Worm (Caenorhabditis elegans): ENCODE measurements around the gene fipr-7.

fipr-7 gene

ce11 chrV:10206502-10206901 lies 23.1 kb upstream of the fipr-7 start, which contains the start of gene rpc-25:
Gene rpc-25, minus strand, starts transcription at chrV:10206602.
- TF ChIP-seq sptf-2 (GFP tag; optimal IDR thresholded peaks at IDR 0.05), result no peak
- TF ChIP-seq ceh-100 (GFP tag; IDR thresholded peaks at IDR 0.05), result no peak
- no peak for TF ChIP-seq nhr-27 (tag; optimal IDR thresholded peaks at IDR 0.05)
- TF ChIP-seq hrde-1 (tag; optimal IDR thresholded peaks at IDR 0.05; ENCODE audit: borderline replicate concordance), result peak; percentile 19
- TF ChIP-seq let-607 (tag; optimal IDR thresholded peaks at IDR 0.05), result no peak
- no peak for TF ChIP-seq F39B2.1 (GFP tag; IDR thresholded peaks at IDR 0.05)
- TF ChIP-seq B0261.1 (tag; optimal IDR thresholded peaks at IDR 0.05), result no peak
- no peak for TF ChIP-seq nfyb-1 (GFP tag; IDR thresholded peaks at IDR 0.05)
- 0 out of 2 replicates have a peak, but pooled peaks have one; percentile 24 for TF ChIP-seq madf-6 (GFP tag; IDR thresholded peaks at IDR 0.05)
- no peak for TF ChIP-seq dpff-1 (tag; optimal IDR thresholded peaks at IDR 0.05)

ce11 chrV:10210244-10210643 lies 19.4 kb upstream of the fipr-7 start, which contains the start of gene tftc-3:
Gene tftc-3, minus strand, starts transcription at chrV:10210344.
- TF ChIP-seq attf-6 (GFP tag; IDR thresholded peaks at IDR 0.05) (no peak), Y67H2A.10 (GFP tag; conservative IDR thresholded peaks at IDR 0.05) (no peak), F10E7.11 (tag; optimal IDR thresholded peaks at IDR 0.05) (no peak), lsy-27 (tag; optimal IDR thresholded peaks at IDR 0.05; ENCODE audit: borderline replicate concordance, insufficient read depth) (no peak), efl-1 (GFP tag; optimal IDR thresholded peaks at IDR 0.05) (no peak), attf-3 (GFP tag; conservative IDR thresholded peaks at IDR 0.05) (no peak), ztf-28 (GFP tag; IDR thresholded peaks at IDR 0.05) (no peak), aptf-3 (GFP tag; IDR thresholded peaks at IDR 0.05) (no peak), ceh-58 (GFP tag; IDR thresholded peaks at IDR 0.05) (no peak), egl-44 (GFP tag; IDR thresholded peaks at IDR 0.05) (no peak), xnd-1 (tag; optimal IDR thresholded peaks at IDR 0.05) (no peak), sdz-38 (tag; optimal IDR thresholded peaks at IDR 0.05) (no peak), pha-4 (tag; optimal IDR thresholded peaks at IDR 0.05) (no peak), let-607 (tag; optimal IDR thresholded peaks at IDR 0.05) (no peak), nfyb-1 (GFP tag; IDR thresholded peaks at IDR 0.05) (no peak), F52B5.7 (tag; optimal IDR thresholded peaks at IDR 0.05) (no peak)

- TF ChIP-seq aptf-2 (GFP tag; conservative IDR thresholded peaks at IDR 0.05), result no peak
- TF ChIP-seq die-1 (tag; optimal IDR thresholded peaks at IDR 0.05), result no peak
- TF ChIP-seq mcd-1 (GFP tag; IDR thresholded peaks at IDR 0.05), result no peak
- no peak for TF ChIP-seq madf-10 (tag; optimal IDR thresholded peaks at IDR 0.05)
- no peak for TF ChIP-seq F23B12.7 (tag; optimal IDR thresholded peaks at IDR 0.05; ENCODE audit: insufficient read depth)
- TF ChIP-seq aptf-3 (GFP tag; IDR thresholded peaks at IDR 0.05), result no peak
- TF ChIP-seq C06A6.2 (GFP tag; conservative IDR thresholded peaks at IDR 0.05), result no peak
- TF ChIP-seq xnd-1 (tag; optimal IDR thresholded peaks at IDR 0.05), result no peak
- TF ChIP-seq sdz-38 (tag; optimal IDR thresholded peaks at IDR 0.05), result no peak
- no peak for TF ChIP-seq rpc-1 (optimal IDR thresholded peaks at IDR 0.05)
- no peak for TF ChIP-seq rpc-1 (tag; optimal IDR thresholded peaks at IDR 0.05)
- TF ChIP-seq lin-54 (GFP tag; optimal IDR thresholded peaks at IDR 0.05), result no peak
- TF ChIP-seq attf-3 (GFP tag; conservative IDR thresholded peaks at IDR 0.05), result no peak
Measured at ce11 chrV:10212027-10212426, 17.6 kb upstream of the fipr-7 start, which contains the start of gene zhit-3. Gene zhit-3, minus strand, starts transcription at chrV:10212127.

- TF ChIP-seq lsl-1 (GFP tag; optimal IDR thresholded peaks at IDR 0.05) (peak; percentile 34), Y56A3A.18 (GFP tag; IDR thresholded peaks at IDR 0.05) (no peak)
Measured at ce11 chrV:10212627-10213026, 17.0 kb upstream of the fipr-7 start, which contains the start of gene hpo-40. Gene hpo-40, plus strand, starts transcription at chrV:10212927.

Measured in whole organism, young adult.